Worm (Caenorhabditis elegans) whole organism, late embryonic: ENCODE data around the gene srh-83.

Experiments
- C08G9.2 ChIP-seq: sonication (generic microtip); optimal IDR thresholded peaks from 2 replicates; lab custom pipeline; 2016; ENCODE audit warnings: mild to moderate bottlenecking, missing genetic modification characterization, moderate library complexity, missing compliant biosample characterization
- F13H6.1 ChIP-seq: sonication (generic microtip); optimal IDR thresholded peaks from 2 replicates; lab custom pipeline; 2016; ENCODE audit warnings: missing genetic modification characterization, missing compliant biosample characterization
- ceh-45 ChIP-seq: fragments of 200-800 bp; sonication (Bioruptor generic); IDR thresholded peaks from 2 replicates; pipeline ENCODE4 v1.3.6; 2022; ENCODE audit warnings: missing genetic modification reagents, missing genetic modification characterization, missing compliant biosample characterization
- ceh-9 ChIP-seq: sonication (generic microtip); optimal IDR thresholded peaks from 2 replicates; lab custom pipeline; 2016; ENCODE audit warnings: mild to moderate bottlenecking, missing genetic modification characterization, inconsistent platforms, missing compliant biosample characterization
- che-1 ChIP-seq: sonication (generic microtip); optimal IDR thresholded peaks from 2 replicates; lab custom pipeline; 2016; ENCODE audit warnings: mild to moderate bottlenecking, missing genetic modification characterization, missing compliant biosample characterization
- ets-4 ChIP-seq: sonication (generic microtip); optimal IDR thresholded peaks from 2 replicates; lab custom pipeline; 2016; ENCODE audit warnings: missing genetic modification characterization, missing compliant biosample characterization
- hlh-30 ChIP-seq: sonication (generic microtip); optimal IDR thresholded peaks from 2 replicates; lab custom pipeline; 2017; ENCODE audit warnings: antibody characterized with exemption, missing genetic modification characterization, missing compliant biosample characterization; ENCODE audit not compliant: insufficient read depth
- nhr-11 ChIP-seq: fragments of 150-350 bp; optimal IDR thresholded peaks from 2 replicates; lab custom pipeline; 2014; ENCODE audit warnings: missing biosample characterization, missing genetic modification characterization
- nhr-232 ChIP-seq: sonication (generic microtip); optimal IDR thresholded peaks from 2 replicates; lab custom pipeline; 2016; ENCODE audit warnings: missing genetic modification characterization, missing compliant biosample characterization
- ztf-16 ChIP-seq: sonication (generic microtip); optimal IDR thresholded peaks from 2 replicates; lab custom pipeline; 2017; ENCODE audit warnings: missing genetic modification characterization, missing compliant biosample characterization

ce11 chrV:7136859-7137258 is 27.5 kb upstream of the srh-83 start:
- TF ChIP-seq ceh-9 (tag; lab: Kevin White, UChicago) = no peak
- no peak for TF ChIP-seq ets-4 (tag; lab: Kevin White, UChicago)
- no peak for TF ChIP-seq hlh-30 (tag; lab: Kevin White, UChicago)
- no peak for TF ChIP-seq che-1 (tag; lab: Kevin White, UChicago)
- no peak for TF ChIP-seq ceh-45 (GFP tag; lab: Robert Waterston, UW)
- no peak for TF ChIP-seq ztf-16 (tag; lab: Kevin White, UChicago)
- no peak for TF ChIP-seq nhr-11 (tag; lab: Kevin White, UChicago)
- no peak for TF ChIP-seq nhr-232 (tag; lab: Kevin White, UChicago)
- TF ChIP-seq C08G9.2 (tag; lab: Kevin White, UChicago) = no peak
- TF ChIP-seq F13H6.1 (tag; lab: Kevin White, UChicago) = no peak
